Fruit fly (Drosophila melanogaster): ENCODE results near the gene Best1.

Best1 gene

dm6 chr3R:10111815-10112185, 58.5 kb downstream of the Best1 start (continued):
- no peak for TF ChIP-seq Med (GFP tag)
- TF ChIP-seq az2 (GFP tag; optimal IDR thresholded peaks at IDR 0.05), result peak; percentile 25
- 0 out of 3 replicates have a peak, but pooled peaks have one; percentile 25 for TF ChIP-seq gce (GFP tag; IDR thresholded peaks at IDR 0.05)
- TF ChIP-seq CG11723 (GFP tag; optimal IDR thresholded peaks at IDR 0.05), result no peak
- TF ChIP-seq D19A (tag; optimal IDR thresholded peaks at IDR 0.05), result peak; percentile 34
- TF ChIP-seq Dll (GFP tag; IDR thresholded peaks at IDR 0.05; ENCODE audit: partially characterized antibody), result no peak
- peak; percentile 45 for TF ChIP-seq CG31441 (GFP tag; IDR thresholded peaks at IDR 0.05)
- TF ChIP-seq grau (tag; optimal IDR thresholded peaks at IDR 0.05), result peak; percentile 33
- peak; percentile 46 for TF ChIP-seq CG2712 (tag; optimal IDR thresholded peaks at IDR 0.05)
- TF ChIP-seq Sox100B (GFP tag; optimal IDR thresholded peaks at IDR 0.05), result peak; percentile 31
- peak; percentile 30 for TF ChIP-seq CG2678 (tag; optimal IDR thresholded peaks at IDR 0.05)
- peak in 1 of 3 experiments; percentile 40 for TF ChIP-seq lola (GFP tag; optimal IDR thresholded peaks at IDR 0.05)
- no peak for TF ChIP-seq hkb (optimal IDR thresholded peaks at IDR 0.05)
- TF ChIP-seq hkb (GFP tag; IDR thresholded peaks at IDR 0.05), result 0 out of 2 replicates have a peak, but pooled peaks have one; percentile 7
- peak; percentile 24 for TF ChIP-seq Oli (tag; optimal IDR thresholded peaks at IDR 0.05)
- TF ChIP-seq CG12155 (GFP tag; optimal IDR thresholded peaks at IDR 0.05), result peak; percentile 2
